Worm (Caenorhabditis elegans) whole organism, mixed stage, embryonic: ENCODE measurements around the gene K06H6.4.

Experiments used
- drap-1 ChIP-seq: fragments of 200-800 bp; sonication (Bioruptor generic); optimal IDR thresholded peaks from 3 replicates; lab custom pipeline; 2018; ENCODE audit warnings: mild to moderate bottlenecking, missing genetic modification characterization, missing compliant biosample characterization
- lin-13 ChIP-seq: fragments of 150-350 bp; optimal IDR thresholded peaks from 2 replicates; lab custom pipeline; 2014; ENCODE audit warnings: missing biosample characterization, missing genetic modification characterization
- lsy-2 ChIP-seq: fragments of 150-350 bp; optimal IDR thresholded peaks from 2 replicates; lab custom pipeline; 2014; ENCODE audit warnings: missing biosample characterization, missing genetic modification characterization
- mab-5 ChIP-seq: fragments of 150-350 bp; optimal IDR thresholded peaks from 2 replicates; lab custom pipeline; 2014; ENCODE audit warnings: missing biosample characterization, missing genetic modification characterization
- mep-1 ChIP-seq: fragments of 150-350 bp; optimal IDR thresholded peaks from 2 replicates; lab custom pipeline; 2017; ENCODE audit warnings: missing biosample characterization, missing genetic modification reagents, missing genetic modification characterization, inconsistent platforms
- nhr-12 ChIP-seq: fragments of 150-350 bp; optimal IDR thresholded peaks from 2 replicates; lab custom pipeline; 2014; ENCODE audit warnings: missing biosample characterization, missing genetic modification characterization
- nhr-28 ChIP-seq: fragments of 150-350 bp; optimal IDR thresholded peaks from 2 replicates; lab custom pipeline; 2014; ENCODE audit warnings: missing biosample characterization, missing genetic modification characterization
- nhr-76 ChIP-seq: sonication (generic microtip); optimal IDR thresholded peaks from 2 replicates; lab custom pipeline; 2017; ENCODE audit warnings: missing biosample characterization, missing genetic modification characterization
- unc-39 ChIP-seq: fragments of 150-350 bp; optimal IDR thresholded peaks from 2 replicates; lab custom pipeline; 2014; ENCODE audit warnings: missing biosample characterization, missing genetic modification characterization
- unc-62 ChIP-seq: fragments of 150-350 bp; optimal IDR thresholded peaks from 2 replicates; lab custom pipeline; 2014; ENCODE audit warnings: missing biosample characterization, missing genetic modification reagents, missing genetic modification characterization
- ztf-11 ChIP-seq: fragments of 150-350 bp; optimal IDR thresholded peaks from 2 replicates; lab custom pipeline; 2014; ENCODE audit warnings: missing biosample characterization, missing genetic modification characterization

DNA sequence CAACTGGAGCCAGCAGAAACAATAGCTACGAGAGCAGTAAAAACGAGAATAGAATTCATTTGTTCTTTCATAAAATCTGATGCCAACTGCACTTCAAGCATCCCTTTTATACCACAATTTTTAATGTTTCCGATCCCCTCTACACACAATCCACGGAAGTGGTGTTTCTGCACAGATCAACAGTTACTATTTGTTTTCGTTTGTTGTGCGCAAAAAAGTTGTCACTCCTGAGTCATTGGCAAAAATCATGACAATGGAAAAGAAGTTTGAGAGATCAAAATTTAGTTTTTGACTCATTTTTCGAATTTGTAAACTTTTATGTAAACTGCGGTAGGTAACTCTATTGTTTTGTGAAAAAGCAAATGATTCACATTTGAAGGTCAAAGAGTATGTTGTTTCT is 25.0 kb downstream of the K06H6.4 start, which contains the start of gene srlf-37:
- TF ChIP-seq mep-1 (tag; lab: Kevin White, UChicago) (no peak), nhr-12 (no peak), nhr-76 (tag; lab: Kevin White, UChicago) (no peak), nhr-28 (tag; lab: Kevin White, UChicago) (no peak), lsy-2 (tag; lab: Kevin White, UChicago) (no peak), ztf-11 (no peak), unc-39 (no peak), drap-1 (no peak), lin-13 (tag; lab: Kevin White, UChicago) (no peak), unc-62 (GFP tag; lab: Kevin White, UChicago) (no peak), mab-5 (no peak)
